Worm (Caenorhabditis elegans): ENCODE results near the gene lips-3.

DNA sequence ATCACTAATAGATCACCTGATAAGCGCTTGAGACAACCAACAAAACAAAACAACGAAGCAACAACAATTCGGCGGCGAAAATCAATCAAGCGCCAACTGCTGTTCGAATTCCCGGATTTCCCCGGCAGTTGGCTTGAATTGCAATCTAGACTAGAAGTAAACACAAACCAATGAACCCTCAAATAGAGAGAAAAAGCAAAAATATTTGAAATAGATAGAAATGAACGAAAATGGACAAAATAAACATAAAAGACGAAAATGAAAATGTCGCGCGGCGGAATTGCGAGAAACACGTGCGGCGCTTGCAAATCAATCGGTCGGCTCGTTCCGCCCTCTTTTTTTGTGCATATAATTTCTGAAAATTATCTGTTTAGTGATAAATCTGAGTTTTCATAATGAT lies 47.9 kb upstream of the lips-3 start, which contains the start of gene idhg-1:
- TF ChIP-seq F10E7.11 (tag; optimal IDR thresholded peaks at IDR 0.05) (no peak), atf-7 (tag; optimal IDR thresholded peaks at IDR 0.05) (no peak), F23B12.7 (tag; optimal IDR thresholded peaks at IDR 0.05; ENCODE audit: insufficient read depth) (peak; percentile 19), dox-1 (GFP tag; IDR thresholded peaks at IDR 0.05) (peak; percentile 71; the same call in 1 of the 2 replicates), attf-5 (GFP tag; optimal IDR thresholded peaks at IDR 0.05) (peak; percentile 78), K11D2.4 (GFP tag; IDR thresholded peaks at IDR 0.05) (no peak), nhr-90 (tag; optimal IDR thresholded peaks at IDR 0.05) (no peak), madf-8 (GFP tag; conservative IDR thresholded peaks at IDR 0.05) (no peak)
